In the genomic region with DNA sequence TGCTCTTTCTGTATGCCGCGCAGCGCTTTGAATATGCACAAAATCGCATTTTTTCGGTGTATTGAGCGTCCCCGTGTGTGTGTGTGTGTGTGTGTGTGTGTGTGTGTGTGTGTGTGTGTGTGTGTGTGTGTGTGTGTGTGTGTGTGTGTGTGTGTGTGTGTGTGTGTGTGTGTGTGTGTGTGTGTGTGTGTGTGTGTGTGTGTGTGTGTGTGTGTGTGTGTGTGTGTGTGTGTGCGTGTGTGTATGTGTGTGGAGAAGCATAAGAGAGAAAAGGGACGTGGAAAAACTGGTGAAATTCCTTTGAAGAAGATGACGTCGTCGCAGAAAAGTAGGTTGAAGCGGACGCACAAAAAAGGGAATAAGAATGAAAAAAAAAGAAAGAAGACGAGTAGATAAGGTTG, we compare ENCODE assay signal across 5 worm cellular contexts.
TF ChIP-seq lines count a peak whose summit lies in the region.
"Not testable (repeated sequence)": the region's sequence is repeated elsewhere in the genome, so short reads cannot be mapped to it uniquely, and the experiment has no call there.

No protein-coding gene starts in this region.

TF ChIP-seq in whole organism, L1 larva, 84 proteins besides CTCF, POLR2A, EP300 and RAD21 (continues in another document):
- TF ChIP-seq lsy-2 (tag; optimal IDR thresholded peaks at IDR 0.05; lab: Kevin White, UChicago) (peak in 1 of 2 experiments; percentile 21), dpl-1 (GFP tag; optimal IDR thresholded peaks at IDR 0.05; lab: Kevin White, UChicago) (peak in 1 of 3 experiments; percentile 1), nhr-71 (tag; optimal IDR thresholded peaks at IDR 0.05; lab: Kevin White, UChicago) (peak; percentile 41), ceh-82 (tag; optimal IDR thresholded peaks at IDR 0.05; lab: Kevin White, UChicago) (peak in 1 of 3 experiments; percentile 2), swsn-7 (tag; optimal IDR thresholded peaks at IDR 0.05; lab: Kevin White, UChicago) (peak; percentile 62), nhr-85 (tag; lab: Kevin White, UChicago) (peak; percentile 79), pax-3 (tag; optimal IDR thresholded peaks at IDR 0.05; lab: Kevin White, UChicago) (peak; percentile 75), ceh-8 (GFP tag; optimal IDR thresholded peaks at IDR 0.05; lab: Kevin White, UChicago) (peak; percentile 79), blmp-1 (tag; optimal IDR thresholded peaks at IDR 0.05; lab: Kevin White, UChicago) (peak; percentile 49), fkh-8 (tag; optimal IDR thresholded peaks at IDR 0.05; lab: Kevin White, UChicago) (peak; percentile 73), elt-2 (tag; optimal IDR thresholded peaks at IDR 0.05; lab: Kevin White, UChicago) (peak; percentile 40), lin-14 (GFP tag; optimal IDR thresholded peaks at IDR 0.05; lab: Kevin White, UChicago) (peak; percentile 94), fkh-10 (GFP tag; optimal IDR thresholded peaks at IDR 0.05; lab: Kevin White, UChicago) (peak; percentile 65), xbp-1 (tag; optimal IDR thresholded peaks at IDR 0.05; lab: Kevin White, UChicago) (peak; percentile 5), nhr-47 (tag; optimal IDR thresholded peaks at IDR 0.05; lab: Kevin White, UChicago) (peak; percentile 70), nhr-19 (GFP tag; conservative IDR thresholded peaks at IDR 0.05; lab: Robert Waterston, UW) (peak; percentile 42; the same call in 1 of the 2 replicates), tbx-2 (tag; optimal IDR thresholded peaks at IDR 0.05; lab: Kevin White, UChicago) (peak; percentile 44)

TF ChIP-seq in whole organism, L3 larva, 47 proteins besides CTCF, POLR2A, EP300 and RAD21:
- peak; percentile 50 for TF ChIP-seq elt-2 (tag; optimal IDR thresholded peaks at IDR 0.05; lab: Kevin White, UChicago)
- peak; percentile 27 for TF ChIP-seq nfya-1 (tag; optimal IDR thresholded peaks at IDR 0.05; lab: Kevin White, UChicago; ENCODE audit: insufficient read depth)
- TF ChIP-seq lsy-12 (tag; optimal IDR thresholded peaks at IDR 0.05; lab: Kevin White, UChicago): peak; percentile 87
- peak; percentile 36 for TF ChIP-seq fkh-10 (GFP tag; optimal IDR thresholded peaks at IDR 0.05; lab: Kevin White, UChicago)

TF ChIP-seq in whole organism, early embryonic, 17 proteins besides CTCF, POLR2A, EP300 and RAD21:
- TF ChIP-seq hmbx-1 (tag; optimal IDR thresholded peaks at IDR 0.05; lab: Kevin White, UChicago) (peak; percentile 57), tbx-11 (GFP tag; IDR thresholded peaks at IDR 0.05; lab: Robert Waterston, UW) (0 out of 2 replicates have a peak, but pooled peaks have one; percentile 14), ceh-36 (tag; optimal IDR thresholded peaks at IDR 0.05; lab: Kevin White, UChicago) (peak; percentile 39), F13C5.2 (tag; optimal IDR thresholded peaks at IDR 0.05; lab: Kevin White, UChicago) (peak; percentile 62)

TF ChIP-seq in whole organism, midembryonic, 9 proteins besides CTCF, POLR2A, EP300 and RAD21:
- 0 out of 2 replicates have a peak, but pooled peaks have one; percentile 6 for TF ChIP-seq flt-1 (GFP tag; IDR thresholded peaks at IDR 0.05; lab: Robert Waterston, UW)
TF ChIP-seq in whole organism, midembryonic: peak in this region for 1; not testable (repeated sequence) for 8.

TF ChIP-seq in whole organism, young adult, 124 proteins besides CTCF, POLR2A, EP300 and RAD21:
- TF ChIP-seq lin-35 (GFP tag; optimal IDR thresholded peaks at IDR 0.05; lab: Kevin White, UChicago) (peak in 1 of 3 experiments; percentile 6), athp-1 (tag; optimal IDR thresholded peaks at IDR 0.05; lab: Kevin White, UChicago) (peak; percentile 45), ztf-22 (GFP tag; optimal IDR thresholded peaks at IDR 0.05; lab: Kevin White, UChicago) (peak; percentile 71), somi-1 (GFP tag; optimal IDR thresholded peaks at IDR 0.05; lab: Kevin White, UChicago) (peak; percentile 74), F52B5.7 (tag; optimal IDR thresholded peaks at IDR 0.05; lab: Kevin White, UChicago) (peak; percentile 77), repo-1 (tag; optimal IDR thresholded peaks at IDR 0.05; lab: Kevin White, UChicago) (peak; percentile 80), egrh-3 (GFP tag; IDR thresholded peaks at IDR 0.05; lab: Robert Waterston, UW) (peak; percentile 78), tlf-1 (GFP tag; optimal IDR thresholded peaks at IDR 0.05; lab: Kevin White, UChicago) (peak; percentile 59), hmg-1.2 (GFP tag; IDR thresholded peaks at IDR 0.05; lab: Robert Waterston, UW) (peak; percentile 69), lsl-1 (GFP tag; optimal IDR thresholded peaks at IDR 0.05; lab: Kevin White, UChicago) (peak; percentile 44), atf-7 (tag; optimal IDR thresholded peaks at IDR 0.05; lab: Kevin White, UChicago) (peak; percentile 71), ceh-27 (GFP tag; optimal IDR thresholded peaks at IDR 0.05; lab: Kevin White, UChicago) (peak; percentile 97), lin-54 (GFP tag; optimal IDR thresholded peaks at IDR 0.05; lab: Kevin White, UChicago) (peak; percentile 67), dox-1 (GFP tag; IDR thresholded peaks at IDR 0.05; lab: Robert Waterston, UW) (peak; percentile 60), ztf-26 (tag; optimal IDR thresholded peaks at IDR 0.05; lab: Kevin White, UChicago) (peak; percentile 67), tbp1 (GFP tag; optimal IDR thresholded peaks at IDR 0.05; lab: Kevin White, UChicago) (peak; percentile 50), lin-40 (tag; optimal IDR thresholded peaks at IDR 0.05; lab: Kevin White, UChicago) (peak; percentile 54), Y95B8A.8 (GFP tag; IDR thresholded peaks at IDR 0.05; lab: Robert Waterston, UW) (0 out of 2 replicates have a peak, but pooled peaks have one; percentile 35), lir-1 (GFP tag; conservative IDR thresholded peaks at IDR 0.05; lab: Robert Waterston, UW) (peak; percentile 83), ztf-3 (GFP tag; optimal IDR thresholded peaks at IDR 0.05; lab: Kevin White, UChicago) (peak; percentile 100), gei-17 (GFP tag; optimal IDR thresholded peaks at IDR 0.05; lab: Kevin White, UChicago) (peak; percentile 30), attf-5 (GFP tag; optimal IDR thresholded peaks at IDR 0.05; lab: Kevin White, UChicago) (peak; percentile 68), chd-7 (tag; optimal IDR thresholded peaks at IDR 0.05; lab: Kevin White, UChicago) (peak; percentile 90), K12H6.12 (tag; optimal IDR thresholded peaks at IDR 0.05; lab: Kevin White, UChicago) (peak; percentile 95), cebp-1 (tag; optimal IDR thresholded peaks at IDR 0.05; lab: Kevin White, UChicago) (peak; percentile 86), snpc-4 (tag; optimal IDR thresholded peaks at IDR 0.05; lab: Kevin White, UChicago) (peak in 2 of 4 experiments; percentile 39 to 52), pbrm-1 (GFP tag; IDR thresholded peaks at IDR 0.05; lab: Robert Waterston, UW) (peak; percentile 21; the same call in 1 of the 2 replicates), ztf-18 (tag; optimal IDR thresholded peaks at IDR 0.05; lab: Kevin White, UChicago) (peak; percentile 21), mcd-1 (GFP tag; IDR thresholded peaks at IDR 0.05; lab: Robert Waterston, UW) (peak; percentile 46), zfh-2 (GFP tag; conservative IDR thresholded peaks at IDR 0.05; lab: Robert Waterston, UW) (peak; percentile 74), B0336.3 (GFP tag; IDR thresholded peaks at IDR 0.05; lab: Robert Waterston, UW) (peak; percentile 77), nfyb-1 (GFP tag; IDR thresholded peaks at IDR 0.05; lab: Robert Waterston, UW) (peak; percentile 66; the same call in 1 of the 2 replicates)
- not testable (repeated sequence) for TF ChIP-seq cebp-1 (GFP tag; IDR thresholded peaks at IDR 0.05; lab: Robert Waterston, UW); snpc-4 (GFP tag; optimal IDR thresholded peaks at IDR 0.05; lab: Kevin White, UChicago)
